Worm (Caenorhabditis elegans) whole organism, L1 larva: Measurements from ENCODE around the gene trap-3.
A peak's percentile ranks its signal among the peaks of the same experiment; 100 is the strongest.

ENCODE experiments used
- C04F5.9 ChIP-seq: sonication (generic microtip); optimal IDR thresholded peaks from 2 replicates; lab custom pipeline; 2016; ENCODE audit warnings: missing genetic modification characterization, missing compliant biosample characterization
- C34B4.2 ChIP-seq: sonication (generic microtip); optimal IDR thresholded peaks from 2 replicates; lab custom pipeline; 2017; ENCODE audit warnings: mild to moderate bottlenecking, missing genetic modification characterization, missing compliant biosample characterization
- aha-1 ChIP-seq: fragments of 150-350 bp; optimal IDR thresholded peaks from 2 replicates; lab custom pipeline; 2014; ENCODE audit warnings: missing biosample characterization, missing genetic modification characterization
- ceh-63 ChIP-seq: fragments of 200-800 bp; sonication (Bioruptor generic); optimal IDR thresholded peaks from 2 replicates; lab custom pipeline; 2018; ENCODE audit warnings: mild to moderate bottlenecking, missing genetic modification characterization, missing compliant biosample characterization
- ceh-8 ChIP-seq: fragments of 200-800 bp; sonication (Bioruptor generic); optimal IDR thresholded peaks from 2 replicates; lab custom pipeline; 2018; ENCODE audit warnings: mild to moderate bottlenecking, missing genetic modification characterization, moderate library complexity, missing compliant biosample characterization
- ceh-82 ChIP-seq, 3 experiments: fragments of 150-350 bp in 1 of 3; sonication (generic microtip) in 2 of 3; optimal IDR thresholded peaks; 2 replicates each; lab custom pipeline; 2014 to 2017; ENCODE audit warnings: missing biosample characterization in 3 of 3, missing genetic modification characterization in 3 of 3
- ceh-88 ChIP-seq: fragments of 200-800 bp; sonication (Bioruptor generic); IDR thresholded peaks from 2 replicates; pipeline ENCODE4 v1.3.6; 2022; ENCODE audit warnings: missing genetic modification characterization, missing compliant biosample characterization
- ceh-90 ChIP-seq: sonication (generic microtip); optimal IDR thresholded peaks from 2 replicates; lab custom pipeline; 2016; ENCODE audit warnings: missing genetic modification characterization, missing compliant biosample characterization
- ces-1 ChIP-seq: fragments of 150-350 bp; optimal IDR thresholded peaks from 2 replicates; lab custom pipeline; 2014; ENCODE audit warnings: missing biosample characterization, missing genetic modification reagents, missing genetic modification characterization
- dpl-1 ChIP-seq, 3 experiments: fragments of 150-350 bp in 2 of 3; sonication (generic microtip) in 1 of 3; optimal IDR thresholded peaks; 2 replicates each; lab custom pipeline; 2014 to 2017; ENCODE audit warnings: missing biosample characterization in 3 of 3, missing genetic modification characterization in 3 of 3, missing genetic modification reagents in 3 of 3
- efl-1 ChIP-seq, 4 experiments: fragments of 150-350 bp; optimal IDR thresholded peaks in 3 of 4; peaks in 1 of 4; 1 replicate in 1 of 4; 2 replicates in 3 of 4; lab custom pipeline; 2014; ENCODE audit warnings: missing biosample characterization in 2 of 4, missing genetic modification characterization in 2 of 4, missing genetic modification reagents in 2 of 4
- egl-13 ChIP-seq: sonication (generic microtip); optimal IDR thresholded peaks from 2 replicates; lab custom pipeline; 2016; ENCODE audit warnings: missing genotype, missing genetic modification reagents, missing genetic modification characterization, missing compliant biosample characterization
- egl-27 ChIP-seq, 2 experiments: fragments of 150-350 bp in 1 of 2; sonication (generic microtip); optimal IDR thresholded peaks; 3 replicates each; lab custom pipeline; 2017 to 2018; ENCODE audit warnings: missing biosample characterization in 2 of 2, missing genetic modification characterization in 2 of 2, missing genetic modification reagents in 2 of 2
- elt-3 ChIP-seq, 6 experiments: fragments of 150-350 bp in 1 of 6; sonication (generic microtip); optimal IDR thresholded peaks; 2 replicates each; lab custom pipeline; 2017 to 2018; ENCODE audit warnings: missing biosample characterization in 6 of 6, missing genetic modification characterization in 6 of 6, inconsistent platforms in 1 of 6
- ets-5 ChIP-seq: fragments of 200-800 bp; sonication (Bioruptor generic); IDR thresholded peaks from 2 replicates; pipeline ENCODE4 v1.3.6; 2022; ENCODE audit warnings: missing genetic modification characterization, missing compliant biosample characterization
- fkh-10 ChIP-seq: sonication (generic microtip); optimal IDR thresholded peaks from 2 replicates; lab custom pipeline; 2017; ENCODE audit warnings: missing biosample characterization, missing genetic modification reagents, missing genetic modification characterization
- fkh-8 ChIP-seq: sonication (generic microtip); optimal IDR thresholded peaks from 2 replicates; lab custom pipeline; 2016; ENCODE audit warnings: mild to moderate bottlenecking, missing genetic modification characterization, missing compliant biosample characterization
- grh-1 ChIP-seq: fragments of 200-800 bp; sonication (Bioruptor generic); IDR thresholded peaks from 2 replicates; pipeline ENCODE4 v1.3.6; 2022; ENCODE audit warnings: missing genetic modification reagents, missing genetic modification characterization, missing compliant biosample characterization
- hlh-17 ChIP-seq: fragments of 200-800 bp; sonication (Bioruptor generic); optimal IDR thresholded peaks from 2 replicates; lab custom pipeline; 2018; ENCODE audit warnings: missing genetic modification characterization, mild to moderate bottlenecking, missing compliant biosample characterization, moderate library complexity, borderline replicate concordance
- hlh-4 ChIP-seq: sonication (generic microtip); optimal IDR thresholded peaks from 2 replicates; lab custom pipeline; 2016; ENCODE audit warnings: mild to moderate bottlenecking, missing genetic modification characterization, missing compliant biosample characterization
- irx-1 ChIP-seq: sonication (generic microtip); optimal IDR thresholded peaks from 2 replicates; lab custom pipeline; 2016; ENCODE audit warnings: missing genetic modification characterization, missing compliant biosample characterization
- jun-1 ChIP-seq: fragments of 150-350 bp; optimal IDR thresholded peaks from 2 replicates; lab custom pipeline; 2014; ENCODE audit warnings: missing biosample characterization, missing genetic modification reagents, missing genetic modification characterization
- lin-35 ChIP-seq, 2 experiments: fragments of 150-350 bp; optimal IDR thresholded peaks; 2 replicates each; lab custom pipeline; 2014; ENCODE audit warnings: missing biosample characterization in 2 of 2, missing genetic modification characterization in 2 of 2, missing genetic modification reagents in 2 of 2
- lir-3 ChIP-seq: sonication (generic microtip); optimal IDR thresholded peaks from 2 replicates; lab custom pipeline; 2016; ENCODE audit warnings: mild to moderate bottlenecking, missing genetic modification characterization, moderate library complexity, missing compliant biosample characterization; ENCODE audit not compliant: poor library complexity
- mab-9 ChIP-seq: fragments of 200-800 bp; sonication (Bioruptor generic); IDR thresholded peaks from 2 replicates; pipeline ENCODE4 v1.3.6; 2022; ENCODE audit warnings: missing genetic modification reagents, missing genetic modification characterization, missing compliant biosample characterization
- mdl-1 ChIP-seq, 2 experiments: fragments of 150-350 bp; optimal IDR thresholded peaks; 2 replicates each; lab custom pipeline; 2014 to 2017; ENCODE audit warnings: missing biosample characterization in 2 of 2, missing genetic modification characterization in 2 of 2, inconsistent platforms in 1 of 2
- mep-1 ChIP-seq: fragments of 150-350 bp; optimal IDR thresholded peaks from 2 replicates; lab custom pipeline; 2014; ENCODE audit warnings: missing biosample characterization, missing genetic modification characterization
- nhr-12 ChIP-seq: sonication (generic microtip); optimal IDR thresholded peaks from 2 replicates; lab custom pipeline; 2017; ENCODE audit warnings: missing biosample characterization, missing genetic modification characterization
- nhr-19 ChIP-seq: fragments of 200-800 bp; sonication (Bioruptor generic); conservative IDR thresholded peaks from 2 replicates; pipeline ENCODE4 v1.3.6; 2022; ENCODE audit warnings: missing genetic modification characterization, missing compliant biosample characterization
- nhr-237 ChIP-seq: fragments of 150-350 bp; optimal IDR thresholded peaks from 2 replicates; lab custom pipeline; 2014; ENCODE audit warnings: missing biosample characterization, missing genetic modification characterization
- nhr-28 ChIP-seq: fragments of 150-350 bp; optimal IDR thresholded peaks from 2 replicates; lab custom pipeline; 2014; ENCODE audit warnings: missing biosample characterization, missing genetic modification characterization
- nhr-47 ChIP-seq: sonication (generic microtip); optimal IDR thresholded peaks from 2 replicates; lab custom pipeline; 2016; ENCODE audit warnings: mild to moderate bottlenecking, missing genetic modification characterization, moderate library complexity, missing compliant biosample characterization
- nhr-71 ChIP-seq: sonication (generic microtip); optimal IDR thresholded peaks from 2 replicates; lab custom pipeline; 2016; ENCODE audit warnings: mild to moderate bottlenecking, missing genetic modification characterization, moderate library complexity, missing compliant biosample characterization
- nhr-76 ChIP-seq: sonication (generic microtip); optimal IDR thresholded peaks from 2 replicates; lab custom pipeline; 2017; ENCODE audit warnings: missing biosample characterization, missing genetic modification characterization
- nhr-84 ChIP-seq: sonication (generic microtip); optimal IDR thresholded peaks from 2 replicates; lab custom pipeline; 2017; ENCODE audit warnings: missing biosample characterization, missing genetic modification characterization
- nhr-85 ChIP-seq: sonication (generic microtip); peaks from one replicate; lab custom pipeline; 2016; ENCODE audit warnings: missing genetic modification characterization, inconsistent platforms, missing compliant biosample characterization
- pag-3 ChIP-seq: sonication (generic microtip); optimal IDR thresholded peaks from 2 replicates; lab custom pipeline; 2017; ENCODE audit warnings: missing genetic modification characterization, mild to moderate bottlenecking, missing compliant biosample characterization, antibody characterized with exemption, borderline replicate concordance; ENCODE audit not compliant: insufficient read depth
- pqm-1 ChIP-seq: sonication (generic microtip); optimal IDR thresholded peaks from 3 replicates; lab custom pipeline; 2017; ENCODE audit warnings: missing biosample characterization, missing genetic modification characterization
- rnt-1 ChIP-seq: sonication (generic microtip); optimal IDR thresholded peaks from 2 replicates; lab custom pipeline; 2016; ENCODE audit warnings: mild to moderate bottlenecking, missing genetic modification characterization, moderate library complexity, missing compliant biosample characterization
- snpc-4 ChIP-seq: fragments of 150-350 bp; optimal IDR thresholded peaks from 2 replicates; lab custom pipeline; 2014; ENCODE audit warnings: missing biosample characterization, missing genetic modification characterization
- snu-23 ChIP-seq: sonication (generic microtip); optimal IDR thresholded peaks from 2 replicates; lab custom pipeline; 2016; ENCODE audit warnings: missing genetic modification characterization, missing compliant biosample characterization
- sptf-1 ChIP-seq: fragments of 150-350 bp; optimal IDR thresholded peaks from 2 replicates; lab custom pipeline; 2014; ENCODE audit warnings: missing biosample characterization, missing genetic modification characterization
- sup-37 ChIP-seq: fragments of 200-800 bp; sonication (Bioruptor generic); optimal IDR thresholded peaks from 2 replicates; lab custom pipeline; 2018; ENCODE audit warnings: mild to moderate bottlenecking, missing genetic modification characterization, missing compliant biosample characterization
- swsn-7 ChIP-seq: sonication (generic microtip); optimal IDR thresholded peaks from 2 replicates; lab custom pipeline; 2016; ENCODE audit warnings: missing genetic modification characterization, missing compliant biosample characterization
- tbx-2 ChIP-seq: sonication (generic microtip); optimal IDR thresholded peaks from 2 replicates; lab custom pipeline; 2016; ENCODE audit warnings: missing genetic modification characterization, missing compliant biosample characterization
- tlp-1 ChIP-seq: fragments of 150-350 bp; optimal IDR thresholded peaks from 2 replicates; lab custom pipeline; 2014; ENCODE audit warnings: missing biosample characterization, missing genetic modification characterization
- unc-130 ChIP-seq: fragments of 150-350 bp; optimal IDR thresholded peaks from 2 replicates; lab custom pipeline; 2017; ENCODE audit warnings: missing biosample characterization, missing genetic modification characterization, inconsistent platforms
- unc-30 ChIP-seq: sonication (generic microtip); optimal IDR thresholded peaks from 2 replicates; lab custom pipeline; 2017; ENCODE audit warnings: missing biosample characterization, missing genetic modification characterization
- unc-98 ChIP-seq: fragments of 200-800 bp; sonication (Bioruptor generic); IDR thresholded peaks from 2 replicates; pipeline ENCODE4 v1.3.6; 2022; ENCODE audit warnings: missing genetic modification characterization, missing compliant biosample characterization
- vab-15 ChIP-seq: sonication (generic microtip); optimal IDR thresholded peaks from 2 replicates; lab custom pipeline; 2017; ENCODE audit warnings: missing genotype, mild to moderate bottlenecking, missing genetic modification characterization, missing compliant biosample characterization
- zag-1 ChIP-seq: fragments of 150-350 bp; optimal IDR thresholded peaks from 2 replicates; lab custom pipeline; 2014; ENCODE audit warnings: missing biosample characterization, missing genetic modification characterization

trap-3 gene

DNA sequence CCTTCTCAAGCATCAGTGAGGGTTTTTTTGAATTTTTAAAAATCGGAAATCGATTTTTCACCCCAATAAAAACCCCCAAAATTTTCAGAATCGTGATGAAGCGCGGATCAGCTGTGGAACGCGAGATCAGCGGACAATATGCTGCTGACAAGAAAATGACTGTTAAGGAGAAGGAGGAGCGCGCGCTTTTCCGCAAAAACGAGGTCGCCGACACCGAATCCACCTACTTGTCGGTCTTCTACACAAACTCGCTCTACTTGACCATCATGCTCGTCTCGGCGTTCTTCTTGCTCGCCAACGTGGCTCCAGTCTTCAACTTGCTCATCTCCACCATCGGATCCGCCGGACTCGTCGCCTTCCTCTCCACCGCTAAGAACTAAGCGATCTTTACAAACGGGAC, 500 bp downstream of the trap-3 start:
- TF ChIP-seq nhr-28 (tag; lab: Kevin White, UChicago), result no peak
- TF ChIP-seq unc-130 (tag; lab: Kevin White, UChicago), result no peak
- TF ChIP-seq nhr-85 (tag; lab: Kevin White, UChicago), result no peak
- no peak for TF ChIP-seq efl-1 (optimal IDR thresholded peaks at IDR 0.05; lab: Kevin White, UChicago)
- TF ChIP-seq efl-1 (GFP tag; optimal IDR thresholded peaks at IDR 0.05 in 1 of 2; lab: Kevin White, UChicago), result peak in 1 of 2 experiments; percentile 60
- TF ChIP-seq ets-5 (GFP tag; lab: Robert Waterston, UW), result 0 out of 2 replicates have a peak, but pooled peaks have one; percentile 50
- no peak for TF ChIP-seq mdl-1 (tag; optimal IDR thresholded peaks at IDR 0.05; lab: Kevin White, UChicago)

- TF ChIP-seq nhr-28 (tag; lab: Kevin White, UChicago) (no peak), unc-98 (GFP tag; lab: Robert Waterston, UW) (no peak), zag-1 (tag; lab: Kevin White, UChicago) (no peak), nhr-84 (tag; lab: Kevin White, UChicago) (no peak), nhr-19 (no peak; the same call in 1 of the 2 replicates), dpl-1 (GFP tag; optimal IDR thresholded peaks at IDR 0.05; lab: Kevin White, UChicago) (peak; percentile 12 to 59 (median 45)), tbx-2 (tag; lab: Kevin White, UChicago) (peak; percentile 12), C34B4.2 (tag; lab: Kevin White, UChicago) (peak; percentile 18), pqm-1 (tag; lab: Kevin White, UChicago) (no peak), nhr-76 (no peak), hlh-17 (no peak), ceh-88 (GFP tag; lab: Robert Waterston, UW) (no peak), sup-37 (no peak), lir-3 (tag; lab: Kevin White, UChicago) (no peak), ceh-8 (GFP tag; lab: Kevin White, UChicago) (no peak), jun-1 (tag; lab: Kevin White, UChicago) (no peak), egl-13 (tag; lab: Kevin White, UChicago) (no peak), mab-9 (GFP tag; lab: Robert Waterston, UW) (no peak), hlh-4 (tag; lab: Kevin White, UChicago) (no peak), nhr-47 (tag; lab: Kevin White, UChicago) (peak; percentile 43), rnt-1 (tag; lab: Kevin White, UChicago) (no peak), nhr-71 (tag; lab: Kevin White, UChicago) (peak; percentile 45), C04F5.9 (tag; lab: Kevin White, UChicago) (no peak), nhr-237 (tag; lab: Kevin White, UChicago) (no peak), aha-1 (tag; lab: Kevin White, UChicago) (no peak), ces-1 (no peak), ceh-90 (tag; lab: Kevin White, UChicago) (no peak), ceh-63 (GFP tag; lab: Kevin White, UChicago) (no peak), pag-3 (tag; lab: Kevin White, UChicago) (no peak), swsn-7 (tag; lab: Kevin White, UChicago) (peak; percentile 6), mep-1 (no peak), irx-1 (no peak), egl-27 (tag; optimal IDR thresholded peaks at IDR 0.05; lab: Kevin White, UChicago) (no peak), nhr-12 (no peak), fkh-10 (GFP tag; lab: Kevin White, UChicago) (no peak), fkh-8 (tag; lab: Kevin White, UChicago) (no peak), elt-3 (tag; optimal IDR thresholded peaks at IDR 0.05; lab: Kevin White, UChicago) (peak in 2 of 6 experiments; percentile 6 to 52), sptf-1 (tag; lab: Kevin White, UChicago) (no peak), ceh-82 (tag; optimal IDR thresholded peaks at IDR 0.05; lab: Kevin White, UChicago) (no peak), lin-35 (GFP tag; optimal IDR thresholded peaks at IDR 0.05; lab: Kevin White, UChicago) (peak in 1 of 2 experiments; percentile 69), grh-1 (no peak), snu-23 (GFP tag; lab: Kevin White, UChicago) (peak; percentile 41), tlp-1 (no peak), snpc-4 (tag; lab: Kevin White, UChicago) (no peak), unc-30 (no peak), vab-15 (no peak)
Measured at ce11 chrIV:2390251-2390672, 1.0 kb downstream of the trap-3 start.
